Worm (Caenorhabditis elegans) whole organism, L4/young adult: ENCODE measurements around the gene clec-166.

Experiments used
- W03F9.2 ChIP-seq: fragments of 150-350 bp; optimal IDR thresholded peaks from 2 replicates; lab custom pipeline; 2014; ENCODE audit warnings: missing biosample characterization, missing genetic modification characterization
- dao-5 ChIP-seq: sonication (generic microtip); optimal IDR thresholded peaks from 2 replicates; lab custom pipeline; 2016; ENCODE audit warnings: missing genotype, missing genetic modification characterization, moderate library complexity, missing compliant biosample characterization
- him-1 ChIP-seq: sonication (generic microtip); optimal IDR thresholded peaks from 2 replicates; lab custom pipeline; 2016; ENCODE audit warnings: missing genotype, missing genetic modification reagents, missing genetic modification characterization, missing compliant biosample characterization

ce11 chrIV:1260474-1260873 is 9.3 kb upstream of the clec-166 start:
- TF ChIP-seq W03F9.2 (tag; lab: Kevin White, UChicago), result no peak
- TF ChIP-seq him-1 (tag; lab: Kevin White, UChicago), result no peak
- no peak for TF ChIP-seq dao-5 (tag; lab: Kevin White, UChicago)
